Worm (Caenorhabditis elegans): ENCODE results near the gene sru-31.

sru-31 gene

DNA sequence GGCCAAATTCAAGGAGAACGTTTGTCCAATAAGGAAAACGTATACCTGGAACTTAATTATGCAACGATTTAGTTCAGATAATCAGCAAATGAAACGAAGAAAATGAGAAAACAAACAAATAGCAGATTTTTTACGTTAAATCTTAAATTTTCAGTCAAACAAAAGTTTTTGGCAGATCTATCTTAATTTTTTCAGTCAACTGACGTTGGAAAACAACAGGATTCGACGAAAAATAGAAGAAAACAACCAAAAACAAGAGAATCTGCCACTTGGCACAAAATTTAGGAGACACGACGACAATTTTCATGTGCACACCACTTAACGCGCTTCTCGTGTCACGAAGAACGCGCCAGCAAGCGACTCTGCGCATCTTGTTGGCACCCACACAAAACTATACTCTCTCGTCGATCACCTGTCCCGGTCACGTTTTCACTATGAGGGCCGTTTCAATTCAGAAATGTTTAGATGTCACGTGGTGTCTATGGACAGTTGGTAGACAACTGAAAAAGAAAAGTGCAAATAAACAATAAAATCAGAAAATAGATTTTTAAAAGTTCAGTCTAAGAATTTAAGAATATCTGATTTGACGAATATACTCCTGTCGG, 26.7 kb upstream of the sru-31 start, which contains the start of gene ztf-7 (continued):
- peak; percentile 99 for TF ChIP-seq hlh-30 (tag; optimal IDR thresholded peaks at IDR 0.05; ENCODE audit: insufficient read depth)
- TF ChIP-seq pros-1 (tag; optimal IDR thresholded peaks at IDR 0.05), result no peak
- peak; percentile 74 for TF ChIP-seq unc-55 (GFP tag; optimal IDR thresholded peaks at IDR 0.05)
- no peak for TF ChIP-seq ceh-45 (GFP tag; IDR thresholded peaks at IDR 0.05)
- TF ChIP-seq ceh-34 (tag; optimal IDR thresholded peaks at IDR 0.05), result peak; percentile 4
- no peak for TF ChIP-seq lin-11 (tag; optimal IDR thresholded peaks at IDR 0.05)
- no peak for TF ChIP-seq che-1 (tag; optimal IDR thresholded peaks at IDR 0.05)
- TF ChIP-seq npax-4 (tag; optimal IDR thresholded peaks at IDR 0.05), result no peak
- no peak for TF ChIP-seq mec-3 (tag; optimal IDR thresholded peaks at IDR 0.05; ENCODE audit: borderline replicate concordance)
- TF ChIP-seq ttx-3 (tag; optimal IDR thresholded peaks at IDR 0.05), result no peak
- no peak for TF ChIP-seq dmd-4 (tag; optimal IDR thresholded peaks at IDR 0.05; ENCODE audit: borderline replicate concordance)
- no peak for TF ChIP-seq syd-9 (tag; optimal IDR thresholded peaks at IDR 0.05)
- TF ChIP-seq sdc-2 (tag; optimal IDR thresholded peaks at IDR 0.05), result no peak
- TF ChIP-seq nfya-1 (tag; optimal IDR thresholded peaks at IDR 0.05), result peak; percentile 80
- no peak for TF ChIP-seq ceh-2 (tag; optimal IDR thresholded peaks at IDR 0.05)
- no peak for TF ChIP-seq elt-4 (tag; optimal IDR thresholded peaks at IDR 0.05)
- TF ChIP-seq ref-2 (tag; optimal IDR thresholded peaks at IDR 0.05), result no peak
- peak; percentile 68 for TF ChIP-seq tbx-2 (tag; optimal IDR thresholded peaks at IDR 0.05)
- no peak for TF ChIP-seq ceh-24 (tag; optimal IDR thresholded peaks at IDR 0.05)
- no peak for TF ChIP-seq ahr-1 (tag; optimal IDR thresholded peaks at IDR 0.05)
- no peak for TF ChIP-seq pha-2 (tag; optimal IDR thresholded peaks at IDR 0.05)
- TF ChIP-seq ceh-6 (GFP tag; optimal IDR thresholded peaks at IDR 0.05), result no peak

DNA sequence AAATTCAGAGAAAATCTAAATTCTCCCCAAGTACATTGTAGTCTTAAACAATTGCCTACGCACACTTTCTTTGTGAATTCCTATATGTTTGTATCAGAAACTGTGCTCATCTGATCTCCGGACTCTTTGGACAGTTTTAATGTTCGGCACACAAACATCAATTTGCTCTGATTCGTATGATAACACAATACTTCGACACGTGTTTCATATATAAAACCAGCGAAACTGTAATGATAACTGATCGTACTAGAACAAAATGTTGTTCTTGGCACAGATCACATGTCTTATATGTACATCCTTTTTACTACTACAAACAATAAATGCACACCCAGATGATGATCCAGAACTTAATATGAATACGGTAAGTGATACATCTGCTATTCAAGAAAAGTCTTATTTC, 25.2 kb upstream of the sru-31 start, which contains the start of gene lipl-2:
TSS of gene lipl-2 (plus strand) at position 236 of the 400 bp plus-strand sequence.
- TF ChIP-seq hlh-6 (tag; optimal IDR thresholded peaks at IDR 0.05), result no peak

DNA sequence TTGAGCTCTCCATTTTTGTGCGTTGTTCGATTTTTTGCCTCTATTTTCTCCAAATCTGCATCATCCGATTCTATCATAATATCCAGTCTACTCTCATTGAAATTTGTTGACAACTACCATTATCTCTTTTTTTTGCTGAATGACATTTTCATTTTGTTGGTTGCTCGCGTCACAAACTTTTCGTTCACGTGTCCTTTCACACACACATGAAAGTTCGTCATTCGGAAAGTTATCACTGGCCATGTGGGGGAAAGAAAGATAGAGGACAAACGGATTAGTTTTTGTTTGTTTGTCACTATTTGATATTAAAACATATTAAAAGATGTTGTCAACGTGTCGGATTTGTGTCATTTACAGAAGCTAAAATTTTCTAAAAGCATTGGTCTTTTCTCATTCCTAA, 21.5 kb upstream of the sru-31 start:
- TF ChIP-seq C38D4.7 (GFP tag; optimal IDR thresholded peaks at IDR 0.05), result no peak
- no peak for TF ChIP-seq gmeb-2 (tag; optimal IDR thresholded peaks at IDR 0.05)
- no peak for TF ChIP-seq ceh-34 (tag; optimal IDR thresholded peaks at IDR 0.05)

DNA sequence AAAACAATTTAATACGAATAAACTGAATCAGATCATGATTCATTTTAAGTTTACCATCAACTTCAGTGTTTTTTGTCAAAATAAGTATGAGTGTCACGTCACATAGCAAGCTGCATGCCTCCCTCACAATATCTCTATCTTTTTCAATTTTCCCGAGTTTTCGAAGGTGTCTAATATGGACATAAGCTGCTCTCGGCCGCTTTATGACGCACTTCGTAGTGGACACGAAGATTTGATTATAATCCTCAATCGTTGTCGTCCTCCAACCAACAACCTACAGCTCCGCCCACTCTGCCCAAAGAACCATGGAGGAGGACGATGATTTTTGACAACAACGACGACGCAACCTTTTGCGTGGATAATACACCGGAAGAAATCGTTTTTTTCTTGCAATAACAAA, 20.5 kb upstream of the sru-31 start:
- TF ChIP-seq unc-42 (tag; optimal IDR thresholded peaks at IDR 0.05) (peak; percentile 37), ceh-19 (GFP tag; optimal IDR thresholded peaks at IDR 0.05) (no peak)

DNA sequence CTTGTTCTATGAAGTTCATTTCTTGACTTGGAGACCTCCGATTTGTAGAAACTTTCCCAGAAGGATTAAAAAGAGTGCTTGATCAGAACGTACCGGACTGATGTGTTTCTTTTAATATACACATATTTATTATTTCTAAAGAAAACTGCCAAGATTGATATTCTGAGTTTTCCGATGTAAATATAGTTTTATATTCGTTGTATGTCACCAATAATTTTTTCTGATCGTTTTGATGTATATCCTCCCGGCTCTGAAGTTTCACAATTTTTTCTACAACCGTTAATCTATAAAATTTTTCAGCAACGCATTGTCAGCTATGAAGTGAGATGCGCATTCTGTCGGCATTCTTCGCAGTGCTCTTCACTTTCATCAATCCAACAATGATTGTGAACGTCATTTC, 19.9 kb upstream of the sru-31 start, which contains the start of gene F46B6.9:
TSS of gene F46B6.9 (plus strand) at position 301 of the 400 bp plus-strand sequence.
- TF ChIP-seq ref-2 (tag; optimal IDR thresholded peaks at IDR 0.05) (no peak), C08G9.2 (tag; optimal IDR thresholded peaks at IDR 0.05) (no peak), zip-5 (tag; optimal IDR thresholded peaks at IDR 0.05) (no peak), ztf-16 (tag; optimal IDR thresholded peaks at IDR 0.05) (no peak), dve-1 (tag; optimal IDR thresholded peaks at IDR 0.05) (no peak), hlh-13 (GFP tag; optimal IDR thresholded peaks at IDR 0.05) (no peak), ceh-34 (tag; optimal IDR thresholded peaks at IDR 0.05) (no peak), ceh-9 (tag; optimal IDR thresholded peaks at IDR 0.05) (no peak), madf-2 (tag; optimal IDR thresholded peaks at IDR 0.05) (no peak), che-1 (tag; optimal IDR thresholded peaks at IDR 0.05) (no peak), ceh-18 (tag; optimal IDR thresholded peaks at IDR 0.05) (no peak), unc-55 (GFP tag; optimal IDR thresholded peaks at IDR 0.05) (no peak), ahr-1 (tag; optimal IDR thresholded peaks at IDR 0.05) (no peak), K02D7.2 (tag; optimal IDR thresholded peaks at IDR 0.05) (no peak), tbx-2 (tag; optimal IDR thresholded peaks at IDR 0.05) (no peak), ceh-31 (tag; optimal IDR thresholded peaks at IDR 0.05) (no peak), hlh-30 (tag; optimal IDR thresholded peaks at IDR 0.05; ENCODE audit: insufficient read depth) (no peak), fkh-6 (tag; optimal IDR thresholded peaks at IDR 0.05) (no peak)
